Worm (Caenorhabditis elegans) whole organism, mixed stage, embryonic: ENCODE data around the gene B0034.1.

Source experiments
- elt-3 ChIP-seq: fragments of 150-350 bp; optimal IDR thresholded peaks from 2 replicates; lab custom pipeline; 2014; ENCODE audit warnings: missing biosample characterization, missing genetic modification characterization
- lin-13 ChIP-seq: fragments of 150-350 bp; optimal IDR thresholded peaks from 2 replicates; lab custom pipeline; 2014; ENCODE audit warnings: missing biosample characterization, missing genetic modification characterization
- lsy-2 ChIP-seq: fragments of 150-350 bp; optimal IDR thresholded peaks from 2 replicates; lab custom pipeline; 2014; ENCODE audit warnings: missing biosample characterization, missing genetic modification characterization
- mep-1 ChIP-seq: fragments of 150-350 bp; optimal IDR thresholded peaks from 2 replicates; lab custom pipeline; 2017; ENCODE audit warnings: missing biosample characterization, missing genetic modification reagents, missing genetic modification characterization, inconsistent platforms
- nhr-12 ChIP-seq: fragments of 150-350 bp; optimal IDR thresholded peaks from 2 replicates; lab custom pipeline; 2014; ENCODE audit warnings: missing biosample characterization, missing genetic modification characterization
- nhr-237 ChIP-seq: fragments of 150-350 bp; optimal IDR thresholded peaks from 2 replicates; lab custom pipeline; 2014; ENCODE audit warnings: missing biosample characterization, missing genetic modification characterization
- nhr-28 ChIP-seq: fragments of 150-350 bp; optimal IDR thresholded peaks from 2 replicates; lab custom pipeline; 2014; ENCODE audit warnings: missing biosample characterization, missing genetic modification characterization
- pha-4 ChIP-seq: fragments of 150-350 bp; optimal IDR thresholded peaks from 2 replicates; lab custom pipeline; 2018; ENCODE audit warnings: missing biosample characterization, missing genetic modification reagents, missing genetic modification characterization
- snpc-4 ChIP-seq: fragments of 150-350 bp; optimal IDR thresholded peaks from 2 replicates; lab custom pipeline; 2014; ENCODE audit warnings: missing biosample characterization, missing genetic modification characterization
- sptf-1 ChIP-seq: sonication (generic microtip); optimal IDR thresholded peaks from 2 replicates; lab custom pipeline; 2017; ENCODE audit warnings: mild to moderate bottlenecking, missing genetic modification characterization, moderate library complexity, missing compliant biosample characterization
- unc-39 ChIP-seq: fragments of 150-350 bp; optimal IDR thresholded peaks from 2 replicates; lab custom pipeline; 2014; ENCODE audit warnings: missing biosample characterization, missing genetic modification characterization
- zip-8 ChIP-seq: fragments of 150-350 bp; optimal IDR thresholded peaks from 2 replicates; lab custom pipeline; 2014; ENCODE audit warnings: missing biosample characterization, missing genetic modification characterization
- ztf-11 ChIP-seq: fragments of 150-350 bp; optimal IDR thresholded peaks from 2 replicates; lab custom pipeline; 2014; ENCODE audit warnings: missing biosample characterization, missing genetic modification characterization

DNA sequence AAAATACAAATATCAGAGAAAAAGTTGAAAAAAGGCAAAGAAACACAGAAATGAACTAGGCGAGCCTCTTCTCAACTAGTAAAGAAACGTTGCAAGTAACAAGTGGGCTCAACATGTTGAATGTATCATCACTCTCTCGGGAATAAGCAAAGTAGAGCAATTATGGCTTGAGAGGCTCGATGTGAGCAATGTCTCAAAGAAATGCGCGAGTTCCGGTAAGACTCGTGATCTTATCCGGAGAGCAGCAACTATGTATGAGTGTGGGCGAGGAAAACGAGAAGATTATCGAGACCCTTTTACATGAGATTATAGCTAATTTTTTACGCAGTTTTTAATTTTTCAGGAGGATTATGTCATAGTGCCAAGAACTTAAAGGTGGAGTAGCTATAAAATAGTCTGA, 15.9 kb upstream of the B0034.1 start:
- no peak for TF ChIP-seq pha-4 (tag; lab: Kevin White, UChicago)
- no peak for TF ChIP-seq nhr-28 (tag; lab: Kevin White, UChicago)
- TF ChIP-seq lsy-2 (tag; lab: Kevin White, UChicago), result no peak
- no peak for TF ChIP-seq mep-1 (tag; lab: Kevin White, UChicago)
- TF ChIP-seq lin-13 (tag; lab: Kevin White, UChicago), result no peak
- no peak for TF ChIP-seq unc-39 (tag; lab: Kevin White, UChicago)
- TF ChIP-seq snpc-4, result no peak
- TF ChIP-seq elt-3 (tag; lab: Kevin White, UChicago), result no peak
- no peak for TF ChIP-seq nhr-12 (tag; lab: Kevin White, UChicago)
- no peak for TF ChIP-seq sptf-1 (tag; lab: Kevin White, UChicago)
- no peak for TF ChIP-seq nhr-237 (tag; lab: Kevin White, UChicago)
- no peak for TF ChIP-seq ztf-11 (tag; lab: Kevin White, UChicago)
- TF ChIP-seq zip-8, result no peak
